Worm (Caenorhabditis elegans): Measurements from ENCODE around the gene ifas-3.

ce11 chrIV:15906059-15906632 is 44.5 kb downstream of the ifas-3 start, which contains the start of gene srv-15:
- TF ChIP-seq php-3 (GFP tag; IDR thresholded peaks at IDR 0.05) (no peak), ceh-82 (tag; optimal IDR thresholded peaks at IDR 0.05) (no peak)

All from whole organism, L4 larva.